Worm (Caenorhabditis elegans): ENCODE results near the gene spp-16.

ce11 chrV:10902682-10903081 is 1.6 kb upstream of the spp-16 start, which contains the start of gene F32D8.8:
- TF ChIP-seq nhr-237 (tag; optimal IDR thresholded peaks at IDR 0.05) (no peak), nhr-12 (tag; optimal IDR thresholded peaks at IDR 0.05) (no peak), R02D3.7 (tag; optimal IDR thresholded peaks at IDR 0.05) (no peak), unc-62 (GFP tag; optimal IDR thresholded peaks at IDR 0.05) (no peak), nhr-77 (tag; optimal IDR thresholded peaks at IDR 0.05) (no peak), fos-1 (tag; optimal IDR thresholded peaks at IDR 0.05) (no peak), ztf-11 (tag; optimal IDR thresholded peaks at IDR 0.05) (no peak), snpc-4 (tag; optimal IDR thresholded peaks at IDR 0.05) (no peak), sea-2 (GFP tag; optimal IDR thresholded peaks at IDR 0.05) (no peak), ceh-28 (tag; optimal IDR thresholded peaks at IDR 0.05) (no peak), mml-1 (tag; optimal IDR thresholded peaks at IDR 0.05) (no peak), zag-1 (tag; optimal IDR thresholded peaks at IDR 0.05) (no peak), fkh-10 (GFP tag; optimal IDR thresholded peaks at IDR 0.05) (no peak)
